Fruit fly (Drosophila melanogaster) whole organism, embryonic: ENCODE data around the gene CG1632.

Source experiments
- Aef1 ChIP-seq: fragments of 200-800 bp; sonication (Bioruptor generic); IDR thresholded peaks from 3 replicates; pipeline ENCODE4 v1.3.6; 2022; ENCODE audit warnings: missing biosample characterization, missing genetic modification characterization
- Atf-2 ChIP-seq: fragments of 200-800 bp; sonication (Bioruptor generic); optimal IDR thresholded peaks from 2 replicates; lab custom pipeline; 2016; ENCODE audit warnings: missing biosample characterization, missing genetic modification characterization
- B-H1 ChIP-seq: fragments of 200-800 bp; sonication (Bioruptor generic); IDR thresholded peaks from 3 replicates; pipeline ENCODE4 v1.3.6; 2022; ENCODE audit warnings: missing biosample characterization, missing genetic modification characterization
- B-H2 ChIP-seq: fragments of 200-800 bp; sonication (Bioruptor generic); optimal IDR thresholded peaks from 2 replicates; lab custom pipeline; 2018; ENCODE audit warnings: missing biosample characterization, mild to moderate bottlenecking, missing genetic modification characterization
- CG10654 ChIP-seq: fragments of 200-800 bp; sonication (Bioruptor generic); optimal IDR thresholded peaks from 2 replicates; lab custom pipeline; 2016; ENCODE audit warnings: missing biosample characterization, missing genetic modification characterization
- CG12155 ChIP-seq: fragments of 200-800 bp; sonication (Bioruptor generic); optimal IDR thresholded peaks from 3 replicates; lab custom pipeline; 2016; ENCODE audit warnings: missing biosample characterization, missing genetic modification characterization
- CG12219 ChIP-seq: fragments of 200-800 bp; sonication (Bioruptor generic); optimal IDR thresholded peaks from 3 replicates; lab custom pipeline; 2018; ENCODE audit warnings: missing biosample characterization, mild to moderate bottlenecking, missing genetic modification characterization
- CG12659 ChIP-seq: fragments of 200-800 bp; sonication (Bioruptor generic); optimal IDR thresholded peaks from 3 replicates; lab custom pipeline; 2017; ENCODE audit warnings: mild to moderate bottlenecking, missing biosample characterization, missing genetic modification reagents, missing genetic modification characterization
- CG13296 ChIP-seq: fragments of 200-800 bp; sonication (Bioruptor generic); optimal IDR thresholded peaks from 3 replicates; lab custom pipeline; 2018; ENCODE audit warnings: missing biosample characterization, mild to moderate bottlenecking, missing genetic modification characterization
- CG14860 ChIP-seq: fragments of 200-800 bp; sonication (Bioruptor generic); IDR thresholded peaks from 3 replicates; pipeline ENCODE4 v1.3.6; 2022; ENCODE audit warnings: missing biosample characterization, missing genetic modification characterization; ENCODE audit not compliant: partially characterized antibody
- CG17802 ChIP-seq: fragments of 200-800 bp; sonication (Bioruptor generic); optimal IDR thresholded peaks from 2 replicates; lab custom pipeline; 2018; ENCODE audit warnings: missing biosample characterization, mild to moderate bottlenecking, missing genetic modification characterization, moderate library complexity
- CG18764 ChIP-seq: fragments of 200-800 bp; sonication (Bioruptor generic); optimal IDR thresholded peaks from 3 replicates; lab custom pipeline; 2016; ENCODE audit warnings: missing biosample characterization, missing genetic modification characterization
- CG2199 ChIP-seq: fragments of 200-800 bp; sonication (Bioruptor generic); IDR thresholded peaks from 3 replicates; pipeline ENCODE4 v1.3.6; 2022; ENCODE audit warnings: missing biosample characterization, missing genetic modification characterization
- CG31388 ChIP-seq: fragments of 200-800 bp; sonication (Bioruptor generic); optimal IDR thresholded peaks from 2 replicates; lab custom pipeline; 2016; ENCODE audit warnings: missing biosample characterization, missing genetic modification characterization
- CG33557 ChIP-seq: fragments of 200-800 bp; sonication (Bioruptor generic); optimal IDR thresholded peaks from 2 replicates; lab custom pipeline; 2019; ENCODE audit warnings: missing biosample characterization, mild to moderate bottlenecking, missing genetic modification characterization, moderate library complexity
- CG3407 ChIP-seq: fragments of 200-800 bp; sonication (Bioruptor generic); optimal IDR thresholded peaks from 2 replicates; lab custom pipeline; 2018; ENCODE audit warnings: missing biosample characterization, mild to moderate bottlenecking, missing genetic modification characterization
- CG6272 ChIP-seq: fragments of 200-800 bp; sonication (Bioruptor generic); IDR thresholded peaks from 2 replicates; pipeline ENCODE4 v1.3.6; 2022; ENCODE audit warnings: missing biosample characterization, missing genetic modification characterization
- CG6654 ChIP-seq: fragments of 200-800 bp; sonication (Bioruptor generic); optimal IDR thresholded peaks from 2 replicates; lab custom pipeline; 2017; ENCODE audit warnings: missing biosample characterization, mild to moderate bottlenecking, missing genetic modification characterization
- CG6791 ChIP-seq: fragments of 200-800 bp; sonication (Bioruptor generic); IDR thresholded peaks from 3 replicates; pipeline ENCODE4 v1.3.6; 2022; ENCODE audit warnings: missing biosample characterization, missing genetic modification characterization; ENCODE audit not compliant: partially characterized antibody
- CG7556 ChIP-seq: fragments of 200-800 bp; sonication (Bioruptor generic); optimal IDR thresholded peaks from 2 replicates; lab custom pipeline; 2017; ENCODE audit warnings: missing biosample characterization, mild to moderate bottlenecking, missing genetic modification characterization
- CG7963 ChIP-seq: fragments of 200-800 bp; sonication (Bioruptor generic); IDR thresholded peaks from 3 replicates; pipeline ENCODE4 v1.3.6; 2022; ENCODE audit warnings: missing biosample characterization, missing genetic modification characterization; ENCODE audit not compliant: partially characterized antibody
- CG9797 ChIP-seq: fragments of 200-800 bp; sonication (Bioruptor generic); optimal IDR thresholded peaks from 3 replicates; lab custom pipeline; 2018; ENCODE audit warnings: missing biosample characterization, mild to moderate bottlenecking, missing genetic modification characterization
- Chrac-16 ChIP-seq: fragments of 200-800 bp; sonication (Bioruptor generic); optimal IDR thresholded peaks from 3 replicates; lab custom pipeline; 2016; ENCODE audit warnings: missing biosample characterization, missing genetic modification characterization
- CoRest ChIP-seq: fragments of 200-800 bp; sonication (Bioruptor generic); optimal IDR thresholded peaks from 3 replicates; lab custom pipeline; 2018; ENCODE audit warnings: missing biosample characterization, mild to moderate bottlenecking, missing genetic modification characterization, moderate library complexity
- Deaf1 ChIP-seq: fragments of 200-800 bp; optimal IDR thresholded peaks from 3 replicates; lab custom pipeline; 2019; ENCODE audit warnings: missing biosample characterization, mild to moderate bottlenecking, missing genetic modification characterization, moderate library complexity
- Fer1 ChIP-seq: fragments of 200-800 bp; sonication (Bioruptor generic); optimal IDR thresholded peaks from 2 replicates; lab custom pipeline; 2017; ENCODE audit warnings: missing biosample characterization, mild to moderate bottlenecking, missing genetic modification characterization
- Gug ChIP-seq: fragments of 200-800 bp; sonication (Bioruptor generic); IDR thresholded peaks from 4 replicates; pipeline ENCODE4 v1.3.6; 2022; ENCODE audit warnings: missing biosample characterization, missing genetic modification characterization
- HHEX ChIP-seq: fragments of 200-800 bp; sonication (Bioruptor generic); optimal IDR thresholded peaks from 3 replicates; lab custom pipeline; 2017; ENCODE audit warnings: missing biosample characterization, mild to moderate bottlenecking, missing genetic modification characterization, missing genetic modification reagents
- Sry-β ChIP-seq: fragments of 200-800 bp; sonication (Bioruptor generic); optimal IDR thresholded peaks from 2 replicates; lab custom pipeline; 2018; ENCODE audit warnings: missing biosample characterization, mild to moderate bottlenecking, missing genetic modification characterization, moderate library complexity
- Vsx1 ChIP-seq: fragments of 200-800 bp; sonication (Bioruptor generic); optimal IDR thresholded peaks from 2 replicates; lab custom pipeline; 2017; ENCODE audit warnings: missing biosample characterization, mild to moderate bottlenecking, missing genetic modification characterization, missing genetic modification reagents
- ara ChIP-seq: fragments of 200-800 bp; sonication (Bioruptor generic); IDR thresholded peaks from 2 replicates; pipeline ENCODE4 v1.3.6; 2022; ENCODE audit warnings: missing biosample characterization, missing genetic modification characterization
- bigmax ChIP-seq: fragments of 200-800 bp; sonication (Bioruptor generic); optimal IDR thresholded peaks from 2 replicates; lab custom pipeline; 2018; ENCODE audit warnings: missing biosample characterization, mild to moderate bottlenecking, missing genetic modification characterization
- btn ChIP-seq: fragments of 200-800 bp; sonication (Bioruptor generic); optimal IDR thresholded peaks from 2 replicates; lab custom pipeline; 2016; ENCODE audit warnings: missing biosample characterization, missing genetic modification characterization
- croc ChIP-seq: fragments of 200-800 bp; sonication (Bioruptor generic); conservative IDR thresholded peaks from 3 replicates; pipeline ENCODE4 v1.3.6; 2022; ENCODE audit warnings: missing biosample characterization, missing genetic modification characterization
- dmrt11E ChIP-seq: fragments of 200-800 bp; sonication (Bioruptor generic); optimal IDR thresholded peaks from 3 replicates; lab custom pipeline; 2018; ENCODE audit warnings: missing biosample characterization, mild to moderate bottlenecking, missing genetic modification characterization, moderate library complexity
- dmrt99B ChIP-seq: fragments of 200-800 bp; sonication (Bioruptor generic); optimal IDR thresholded peaks from 2 replicates; lab custom pipeline; 2018; ENCODE audit warnings: missing biosample characterization, mild to moderate bottlenecking, missing genetic modification characterization, moderate library complexity
- eyg ChIP-seq: fragments of 200-800 bp; sonication (Bioruptor generic); optimal IDR thresholded peaks from 3 replicates; lab custom pipeline; 2016; ENCODE audit warnings: missing biosample characterization, missing genetic modification characterization
- fd64A ChIP-seq: fragments of 200-800 bp; sonication (Bioruptor generic); optimal IDR thresholded peaks from 3 replicates; lab custom pipeline; 2018; ENCODE audit warnings: missing biosample characterization, mild to moderate bottlenecking, missing genetic modification characterization
- gsb ChIP-seq: fragments of 200-800 bp; sonication (Bioruptor generic); IDR thresholded peaks from 2 replicates; pipeline ENCODE4 v1.3.6; 2022; ENCODE audit warnings: missing biosample characterization, missing genetic modification characterization
- kni ChIP-seq: fragments of 200-800 bp; sonication (Bioruptor generic); optimal IDR thresholded peaks from 3 replicates; lab custom pipeline; 2017; ENCODE audit warnings: mild to moderate bottlenecking, missing biosample characterization, missing genetic modification reagents, missing genetic modification characterization
- lov ChIP-seq, 2 experiments: fragments of 200-800 bp in 1 of 2; fragments of >200 bp in 1 of 2; sonication (Bioruptor generic) in 1 of 2; IDR thresholded peaks in 1 of 2; optimal IDR thresholded peaks in 1 of 2; 2 replicates in 1 of 2; 3 replicates in 1 of 2; pipeline versions ENCODE4 v1.3.6 to Lab custom; 2017 to 2022; ENCODE audit warnings: missing biosample characterization in 1 of 2, missing genetic modification characterization in 1 of 2
- org-1 ChIP-seq: fragments of 200-800 bp; sonication (Bioruptor generic); optimal IDR thresholded peaks from 2 replicates; lab custom pipeline; 2017; ENCODE audit warnings: missing biosample characterization, missing genetic modification characterization
- sisA ChIP-seq: fragments of 200-800 bp; sonication (Bioruptor generic); IDR thresholded peaks from 2 replicates; pipeline ENCODE4 v1.3.6; 2022; ENCODE audit warnings: missing biosample characterization, missing genetic modification characterization
- sna ChIP-seq: fragments of 200-800 bp; sonication (Bioruptor generic); IDR thresholded peaks from 2 replicates; pipeline ENCODE4 v1.3.6; 2022; ENCODE audit warnings: missing biosample characterization, missing genetic modification characterization; ENCODE audit not compliant: partially characterized antibody
- trem ChIP-seq: fragments of 200-800 bp; optimal IDR thresholded peaks from 3 replicates; lab custom pipeline; 2019; ENCODE audit warnings: missing biosample characterization, mild to moderate bottlenecking, missing genetic modification characterization, moderate library complexity
- unpg ChIP-seq: fragments of 200-800 bp; sonication (Bioruptor generic); optimal IDR thresholded peaks from 3 replicates; lab custom pipeline; 2018; ENCODE audit warnings: missing biosample characterization, mild to moderate bottlenecking, missing genetic modification characterization, moderate library complexity
- vfl ChIP-seq: fragments of 200-800 bp; sonication (Bioruptor generic); optimal IDR thresholded peaks from 2 replicates; lab custom pipeline; 2016; ENCODE audit warnings: missing biosample characterization, missing genetic modification characterization
- z ChIP-seq: fragments of 200-800 bp; sonication (Bioruptor generic); IDR thresholded peaks from 3 replicates; pipeline ENCODE4 v1.3.6; 2022; ENCODE audit warnings: missing biosample characterization, missing genetic modification characterization

The CG1632 gene

DNA sequence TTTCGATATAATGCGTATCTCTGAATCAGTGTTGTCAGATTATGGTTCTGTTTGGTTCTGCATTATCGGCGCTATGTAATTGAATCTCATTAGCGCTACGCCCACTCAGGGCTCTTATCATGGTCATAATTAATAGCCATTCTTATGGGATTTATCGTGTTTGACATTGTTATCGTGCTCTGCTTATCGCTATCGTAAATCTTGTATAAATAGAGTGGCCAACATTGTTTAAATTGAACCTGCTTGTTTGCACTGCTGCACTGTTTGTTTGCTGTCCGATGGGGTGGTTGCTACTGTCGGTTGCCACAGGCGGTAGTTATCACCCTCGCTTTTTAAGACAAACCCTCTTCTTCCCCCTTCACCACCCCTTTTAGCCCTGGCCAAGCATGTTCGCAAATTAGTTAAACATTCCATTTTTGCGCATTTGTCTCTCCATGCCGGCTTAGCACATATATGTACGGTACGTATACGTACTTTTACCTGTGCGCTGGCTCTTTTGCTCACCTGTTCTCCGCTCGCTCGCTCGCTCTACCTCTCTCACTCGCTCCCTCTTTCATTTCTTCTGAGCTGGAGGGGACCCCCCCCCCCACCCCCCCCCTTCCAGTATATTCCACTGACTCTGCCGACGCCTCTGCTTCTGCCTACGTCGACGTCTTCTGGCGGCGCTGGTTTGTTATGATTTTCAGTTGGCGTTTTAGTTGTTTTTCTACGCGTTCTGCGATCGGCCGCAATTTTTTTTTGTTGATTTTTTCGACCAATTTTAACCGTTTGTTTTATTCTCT is 22.4 kb upstream of the CG1632 start (continued):
- TF ChIP-seq Atf-2 (GFP tag; lab: Kevin White, UChicago) (no peak), vfl (GFP tag; lab: Kevin White, UChicago) (no peak), croc (GFP tag; lab: Robert Waterston, UW) (no peak), fd64A (GFP tag; lab: Kevin White, UChicago) (peak; percentile 81), Chrac-16 (GFP tag; lab: Kevin White, UChicago) (no peak), Fer1 (GFP tag; lab: Kevin White, UChicago) (peak; percentile 75), Sry-β (GFP tag; lab: Kevin White, UChicago) (peak; percentile 35), CG14860 (GFP tag; lab: Robert Waterston, UW) (no peak), CG13296 (GFP tag; lab: Kevin White, UChicago) (peak; percentile 74), lov (optimal IDR thresholded peaks at IDR 0.05; lab: Kevin White, UChicago) (no peak), lov (GFP tag; IDR thresholded peaks at IDR 0.05; lab: Robert Waterston, UW) (no peak), CG10654 (GFP tag; lab: Kevin White, UChicago) (peak; percentile 33), CG6272 (GFP tag; lab: Robert Waterston, UW) (no peak), CoRest (tag; lab: Kevin White, UChicago) (peak; percentile 28), CG12155 (GFP tag; lab: Kevin White, UChicago) (peak; percentile 7), btn (GFP tag; lab: Kevin White, UChicago) (peak; percentile 61), CG33557 (GFP tag; lab: Kevin White, UChicago) (peak; percentile 68), B-H1 (GFP tag; lab: Robert Waterston, UW) (no peak), CG18764 (GFP tag; lab: Kevin White, UChicago) (peak; percentile 13), CG7556 (GFP tag; lab: Kevin White, UChicago) (peak; percentile 47), Deaf1 (no peak), CG9797 (GFP tag; lab: Kevin White, UChicago) (peak; percentile 23), Vsx1 (GFP tag; lab: Kevin White, UChicago) (peak; percentile 77), gsb (GFP tag; lab: Robert Waterston, UW) (no peak), Gug (GFP tag; lab: Robert Waterston, UW) (no peak), B-H2 (GFP tag; lab: Kevin White, UChicago) (peak; percentile 19), CG12219 (GFP tag; lab: Kevin White, UChicago) (peak; percentile 49), CG6654 (GFP tag; lab: Kevin White, UChicago) (no peak), CG3407 (peak; percentile 80), Aef1 (GFP tag; lab: Robert Waterston, UW) (no peak), eyg (GFP tag; lab: Kevin White, UChicago) (no peak), kni (GFP tag; lab: Kevin White, UChicago) (peak; percentile 23), sna (no peak), unpg (GFP tag; lab: Kevin White, UChicago) (peak; percentile 55), bigmax (GFP tag; lab: Kevin White, UChicago) (peak; percentile 18), CG2199 (GFP tag; lab: Robert Waterston, UW) (no peak), sisA (GFP tag; lab: Robert Waterston, UW) (no peak), dmrt99B (tag; lab: Kevin White, UChicago) (peak; percentile 24), trem (tag; lab: Kevin White, UChicago) (peak; percentile 4), CG31388 (GFP tag; lab: Kevin White, UChicago) (no peak), HHEX (GFP tag; lab: Kevin White, UChicago) (peak; percentile 68), CG17802 (tag; lab: Kevin White, UChicago) (peak; percentile 8), org-1 (peak; percentile 71), z (no peak), dmrt11E (tag; lab: Kevin White, UChicago) (peak; percentile 51), CG6791 (no peak), ara (0 out of 2 replicates have a peak, but pooled peaks have one; percentile 42), CG12659 (GFP tag; lab: Kevin White, UChicago) (peak; percentile 53), CG7963 (no peak)
